Fruit fly (Drosophila melanogaster): ENCODE measurements around the gene tho2.

dm6 chr2L:2191404-2191803 lies 46.4 kb upstream of the tho2 start:
- no peak for TF ChIP-seq CG8478 (optimal IDR thresholded peaks at IDR 0.05)
- TF ChIP-seq CTCF (optimal IDR thresholded peaks at IDR 0.05), result no peak
